Fruit fly (Drosophila melanogaster) whole organism, embryonic: ENCODE measurements around the gene Pdh.
A peak's percentile ranks its signal among the peaks of the same experiment; 100 is the strongest.

ENCODE experiments used
- Aef1 ChIP-seq: fragments of 200-800 bp; sonication (Bioruptor generic); IDR thresholded peaks from 3 replicates; pipeline ENCODE4 v1.3.6; 2022; ENCODE audit warnings: missing biosample characterization, missing genetic modification characterization
- BEAF-32 ChIP-seq: fragments of 200-800 bp; sonication (Bioruptor generic); optimal IDR thresholded peaks from 3 replicates; lab custom pipeline; 2017; ENCODE audit warnings: missing biosample characterization, missing genetic modification characterization, mild to moderate bottlenecking, moderate library complexity, missing genetic modification reagents
- CG1024 ChIP-seq: fragments of 200-800 bp; sonication (Bioruptor generic); IDR thresholded peaks from 2 replicates; pipeline ENCODE4 v1.3.6; 2022; ENCODE audit warnings: missing biosample characterization, missing genetic modification characterization
- CG10979 ChIP-seq: fragments of 200-800 bp; sonication (Bioruptor generic); optimal IDR thresholded peaks from 2 replicates; lab custom pipeline; 2018; ENCODE audit warnings: missing biosample characterization, mild to moderate bottlenecking, missing genetic modification characterization, moderate library complexity
- CG12744 ChIP-seq: fragments of 200-800 bp; sonication (Bioruptor generic); optimal IDR thresholded peaks from 2 replicates; lab custom pipeline; 2016; ENCODE audit warnings: missing biosample characterization, missing genetic modification characterization
- CG14710 ChIP-seq: fragments of 200-800 bp; sonication (Bioruptor generic); optimal IDR thresholded peaks from 3 replicates; lab custom pipeline; 2019; ENCODE audit warnings: missing biosample characterization, mild to moderate bottlenecking, missing genetic modification characterization, moderate library complexity
- CG18011 ChIP-seq: fragments of 200-800 bp; sonication (Bioruptor generic); optimal IDR thresholded peaks from 2 replicates; lab custom pipeline; 2017; ENCODE audit warnings: missing biosample characterization, missing genetic modification characterization, mild to moderate bottlenecking, moderate library complexity, missing genotype
- CG18764 ChIP-seq: fragments of 200-800 bp; sonication (Bioruptor generic); optimal IDR thresholded peaks from 3 replicates; lab custom pipeline; 2016; ENCODE audit warnings: missing biosample characterization, missing genetic modification characterization
- CG2116 ChIP-seq: fragments of 200-800 bp; sonication (Bioruptor generic); optimal IDR thresholded peaks from 3 replicates; lab custom pipeline; 2018; ENCODE audit warnings: missing biosample characterization, mild to moderate bottlenecking, missing genetic modification characterization
- CG2129 ChIP-seq: fragments of 200-800 bp; sonication (Bioruptor generic); IDR thresholded peaks from 2 replicates; pipeline ENCODE4 v1.3.6; 2022; ENCODE audit warnings: missing biosample characterization, missing genetic modification characterization; ENCODE audit not compliant: partially characterized antibody
- CG32767 ChIP-seq: fragments of 200-800 bp; sonication (Bioruptor generic); IDR thresholded peaks from 2 replicates; pipeline ENCODE4 v1.3.6; 2022; ENCODE audit warnings: missing biosample characterization, missing genetic modification characterization
- CG3281 ChIP-seq: fragments of 200-800 bp; sonication (Bioruptor generic); optimal IDR thresholded peaks from 3 replicates; lab custom pipeline; 2017; ENCODE audit warnings: missing biosample characterization, mild to moderate bottlenecking, missing genetic modification characterization
- CG33213 ChIP-seq: fragments of 200-800 bp; sonication (Bioruptor generic); optimal IDR thresholded peaks from 3 replicates; lab custom pipeline; 2016; ENCODE audit warnings: missing biosample characterization, missing genetic modification characterization
- CG3407 ChIP-seq: fragments of 200-800 bp; sonication (Bioruptor generic); optimal IDR thresholded peaks from 2 replicates; lab custom pipeline; 2018; ENCODE audit warnings: missing biosample characterization, mild to moderate bottlenecking, missing genetic modification characterization
- CG4854 ChIP-seq: fragments of 200-800 bp; sonication (Bioruptor generic); optimal IDR thresholded peaks from 2 replicates; lab custom pipeline; 2016; ENCODE audit warnings: missing biosample characterization, missing genetic modification characterization, inconsistent platforms
- CG6175 ChIP-seq: fragments of 200-800 bp; sonication (Bioruptor generic); IDR thresholded peaks from 3 replicates; pipeline ENCODE4 v1.3.6; 2022; ENCODE audit warnings: missing biosample characterization, missing genetic modification characterization
- CG6689 ChIP-seq: fragments of 200-800 bp; sonication (Bioruptor generic); IDR thresholded peaks from 2 replicates; pipeline ENCODE4 v1.3.6; 2022; ENCODE audit warnings: missing biosample characterization, missing genetic modification characterization
- CG7963 ChIP-seq: fragments of 200-800 bp; sonication (Bioruptor generic); IDR thresholded peaks from 3 replicates; pipeline ENCODE4 v1.3.6; 2022; ENCODE audit warnings: missing biosample characterization, missing genetic modification characterization; ENCODE audit not compliant: partially characterized antibody
- CG8478 ChIP-seq: fragments of >200 bp; optimal IDR thresholded peaks from 2 replicates; lab custom pipeline; 2018
- CG9215 ChIP-seq: fragments of 200-800 bp; sonication (Bioruptor generic); IDR thresholded peaks from 2 replicates; pipeline ENCODE4 v1.3.6; 2022; ENCODE audit warnings: missing biosample characterization, missing genetic modification characterization
- CG9797 ChIP-seq: fragments of 200-800 bp; sonication (Bioruptor generic); optimal IDR thresholded peaks from 3 replicates; lab custom pipeline; 2018; ENCODE audit warnings: missing biosample characterization, mild to moderate bottlenecking, missing genetic modification characterization
- Camta ChIP-seq: fragments of 200-800 bp; sonication (Bioruptor generic); optimal IDR thresholded peaks from 2 replicates; lab custom pipeline; 2016; ENCODE audit warnings: missing biosample characterization, missing genetic modification characterization
- D19A ChIP-seq: fragments of 200-800 bp; optimal IDR thresholded peaks from 3 replicates; lab custom pipeline; 2019; ENCODE audit warnings: missing biosample characterization, mild to moderate bottlenecking, missing genetic modification characterization, moderate library complexity
- Eip74EF ChIP-seq, 2 experiments: fragments of 200-800 bp in 1 of 2; fragments of >200 bp in 1 of 2; sonication (Bioruptor generic) in 1 of 2; optimal IDR thresholded peaks; 2 replicates each; lab custom pipeline; 2017 to 2019; ENCODE audit warnings: missing biosample characterization in 2 of 2, missing genetic modification characterization in 2 of 2, mild to moderate bottlenecking in 1 of 2, moderate library complexity in 1 of 2
- Elba2 ChIP-seq: fragments of 200-800 bp; sonication (Bioruptor generic); optimal IDR thresholded peaks from 3 replicates; lab custom pipeline; 2016; ENCODE audit warnings: missing biosample characterization, missing genetic modification characterization
- Ets65A ChIP-seq: fragments of 200-800 bp; sonication (Bioruptor generic); peaks from one replicate; lab custom pipeline; 2016; ENCODE audit warnings: missing biosample characterization, missing genetic modification characterization
- HLHmδ ChIP-seq: fragments of 200-800 bp; sonication (Bioruptor generic); optimal IDR thresholded peaks from 2 replicates; lab custom pipeline; 2018; ENCODE audit warnings: missing biosample characterization, mild to moderate bottlenecking, missing genetic modification characterization, moderate library complexity
- Kr ChIP-seq: fragments of 200-800 bp; sonication (Bioruptor generic); optimal IDR thresholded peaks from 2 replicates; lab custom pipeline; 2017; ENCODE audit warnings: missing biosample characterization, mild to moderate bottlenecking, missing genetic modification characterization
- Neu2 ChIP-seq: fragments of 200-800 bp; sonication (Bioruptor generic); optimal IDR thresholded peaks from 3 replicates; lab custom pipeline; 2016; ENCODE audit warnings: missing biosample characterization, missing genetic modification characterization, borderline replicate concordance
- Oaz ChIP-seq: fragments of 200-800 bp; sonication (Bioruptor generic); IDR thresholded peaks from 2 replicates; pipeline ENCODE4 v1.3.6; 2022; ENCODE audit warnings: missing biosample characterization, missing genetic modification characterization
- Opbp ChIP-seq: fragments of 200-800 bp; sonication (Bioruptor generic); IDR thresholded peaks from 3 replicates; pipeline ENCODE4 v1.3.6; 2022; ENCODE audit warnings: missing biosample characterization, missing genetic modification characterization; ENCODE audit not compliant: partially characterized antibody
- Sox100B ChIP-seq: fragments of 200-800 bp; sonication (Bioruptor generic); optimal IDR thresholded peaks from 3 replicates; lab custom pipeline; 2018; ENCODE audit warnings: missing biosample characterization, mild to moderate bottlenecking, missing genetic modification characterization
- Tbp ChIP-seq: fragments of >200 bp; optimal IDR thresholded peaks from 2 replicates; lab custom pipeline; 2018; ENCODE audit warnings: missing biosample characterization, missing genetic modification characterization
- Xrp1 ChIP-seq: fragments of 200-800 bp; sonication (Bioruptor generic); IDR thresholded peaks from 2 replicates; pipeline ENCODE4 v1.3.6; 2022; ENCODE audit warnings: missing biosample characterization, missing genetic modification characterization
- bab2 ChIP-seq: fragments of 200-800 bp; sonication (Bioruptor generic); optimal IDR thresholded peaks from 2 replicates; lab custom pipeline; 2016; ENCODE audit warnings: missing biosample characterization, missing genetic modification characterization
- corto ChIP-seq: fragments of 200-800 bp; sonication (Bioruptor generic); optimal IDR thresholded peaks from 2 replicates; lab custom pipeline; 2016; ENCODE audit warnings: missing biosample characterization, mild to moderate bottlenecking, missing genetic modification characterization, moderate library complexity
- crc ChIP-seq: fragments of 200-800 bp; sonication (Bioruptor generic); optimal IDR thresholded peaks from 2 replicates; lab custom pipeline; 2016; ENCODE audit warnings: missing biosample characterization, missing genetic modification characterization
- cwo ChIP-seq: fragments of 200-800 bp; sonication (Bioruptor generic); optimal IDR thresholded peaks from 3 replicates; lab custom pipeline; 2017; ENCODE audit warnings: missing biosample characterization, missing genetic modification characterization, mild to moderate bottlenecking, moderate library complexity, missing genetic modification reagents
- en ChIP-seq: fragments of 200-800 bp; sonication (Bioruptor generic); optimal IDR thresholded peaks from 2 replicates; lab custom pipeline; 2016; ENCODE audit warnings: missing biosample characterization, missing genetic modification characterization
- ftz-f1 ChIP-seq: fragments of 200-800 bp; sonication (Bioruptor generic); optimal IDR thresholded peaks from 2 replicates; lab custom pipeline; 2016; ENCODE audit warnings: missing biosample characterization, missing genetic modification characterization
- gfzf ChIP-seq: fragments of 200-800 bp; sonication (Bioruptor generic); optimal IDR thresholded peaks from 2 replicates; lab custom pipeline; 2016; ENCODE audit warnings: missing biosample characterization, mild to moderate bottlenecking, missing genetic modification characterization, moderate library complexity
- hth ChIP-seq: fragments of >200 bp; optimal IDR thresholded peaks from 2 replicates; lab custom pipeline; 2017; ENCODE audit warnings: inconsistent platforms
- mam ChIP-seq: fragments of 200-800 bp; sonication (Bioruptor generic); optimal IDR thresholded peaks from 3 replicates; lab custom pipeline; 2016; ENCODE audit warnings: missing biosample characterization, missing genetic modification characterization
- pan ChIP-seq, 4 experiments: fragments of >200 bp in 3 of 4; fragments of 200-800 bp in 1 of 4; sonication (Bioruptor generic) in 1 of 4; optimal IDR thresholded peaks in 3 of 4; IDR thresholded peaks in 1 of 4; 2 replicates each; pipeline versions ENCODE4 v1.3.6 to Lab custom; 2017 to 2022; ENCODE audit warnings: missing biosample characterization in 2 of 4, missing genetic modification characterization in 2 of 4, mixed read lengths in 1 of 4
- rib ChIP-seq: fragments of 200-800 bp; sonication (Bioruptor generic); IDR thresholded peaks from 2 replicates; pipeline ENCODE4 v1.3.6; 2022; ENCODE audit warnings: missing biosample characterization, missing genetic modification characterization
- sisA ChIP-seq: fragments of 200-800 bp; sonication (Bioruptor generic); IDR thresholded peaks from 2 replicates; pipeline ENCODE4 v1.3.6; 2022; ENCODE audit warnings: missing biosample characterization, missing genetic modification characterization
- slp2 ChIP-seq: fragments of 200-800 bp; sonication (Bioruptor generic); optimal IDR thresholded peaks from 2 replicates; lab custom pipeline; 2016; ENCODE audit warnings: missing biosample characterization, missing genetic modification characterization
- stc ChIP-seq: fragments of 200-800 bp; sonication (Bioruptor generic); IDR thresholded peaks from 2 replicates; pipeline ENCODE4 v1.3.6; 2022; ENCODE audit warnings: missing biosample characterization, missing genetic modification characterization
- tup ChIP-seq: fragments of 200-800 bp; sonication (Bioruptor generic); optimal IDR thresholded peaks from 2 replicates; lab custom pipeline; 2016; ENCODE audit warnings: missing biosample characterization, mild to moderate bottlenecking, missing genetic modification characterization, moderate library complexity
- wdn ChIP-seq: fragments of 200-800 bp; sonication (Bioruptor generic); IDR thresholded peaks from 2 replicates; pipeline ENCODE4 v1.3.6; 2022; ENCODE audit warnings: missing biosample characterization, missing genetic modification characterization

Pdh gene

dm6 chr3L:16328207-16328891 is 25.7 kb downstream of the Pdh start, which contains the start of gene CG13058 (continued):
- TF ChIP-seq CG6689 (GFP tag; lab: Robert Waterston, UW) (peak; percentile 40; the same call in 1 of the 2 replicates), Xrp1 (no peak; the same call in 1 of the 2 replicates), slp2 (GFP tag; lab: Kevin White, UChicago) (peak; percentile 37), rib (GFP tag; lab: Robert Waterston, UW) (no peak), Camta (GFP tag; lab: Kevin White, UChicago) (no peak), cwo (GFP tag; lab: Kevin White, UChicago) (peak; percentile 38), bab2 (GFP tag; lab: Kevin White, UChicago) (no peak), CG7963 (GFP tag; lab: Robert Waterston, UW) (no peak), Ets65A (GFP tag; lab: Kevin White, UChicago) (peak; percentile 45), pan (optimal IDR thresholded peaks at IDR 0.05; lab: Kevin White, UChicago) (no peak), pan (GFP tag; optimal IDR thresholded peaks at IDR 0.05 in 1 of 2, IDR thresholded peaks at IDR 0.05 in 1 of 2) (no peak), D19A (tag; lab: Kevin White, UChicago) (peak; percentile 92), tup (no peak), Oaz (GFP tag; lab: Robert Waterston, UW) (peak; percentile 66), sisA (peak; percentile 67), CG18764 (GFP tag; lab: Kevin White, UChicago) (peak; percentile 27), CG4854 (no peak), CG14710 (tag; lab: Kevin White, UChicago) (no peak), en (GFP tag; lab: Kevin White, UChicago) (no peak), CG18011 (GFP tag; lab: Kevin White, UChicago) (no peak), CG9797 (no peak), BEAF-32 (GFP tag; lab: Kevin White, UChicago) (no peak), CG32767 (peak; percentile 71; the same call in 1 of the 2 replicates), mam (GFP tag; lab: Kevin White, UChicago) (no peak), Eip74EF (GFP tag; optimal IDR thresholded peaks at IDR 0.05; lab: Kevin White, UChicago) (peak in 1 of 2 experiments; percentile 15), Tbp (GFP tag; lab: Kevin White, UChicago) (no peak), Kr (GFP tag; lab: Kevin White, UChicago) (no peak), Elba2 (no peak), wdn (GFP tag; lab: Robert Waterston, UW) (0 out of 2 replicates have a peak, but pooled peaks have one; percentile 60), Neu2 (no peak), CG12744 (no peak), Sox100B (GFP tag; lab: Kevin White, UChicago) (peak; percentile 53), CG3281 (GFP tag; lab: Kevin White, UChicago) (peak; percentile 43), CG2116 (no peak), Opbp (no peak), CG10979 (tag; lab: Kevin White, UChicago) (no peak), hth (no peak), CG9215 (peak; percentile 18; the same call in 1 of the 2 replicates), HLHmδ (GFP tag; lab: Kevin White, UChicago) (no peak), crc (no peak), CG2129 (GFP tag; lab: Robert Waterston, UW) (no peak), gfzf (GFP tag; lab: Kevin White, UChicago) (no peak), CG6175 (GFP tag; lab: Robert Waterston, UW) (no peak), corto (GFP tag; lab: Kevin White, UChicago) (no peak), ftz-f1 (GFP tag; lab: Kevin White, UChicago) (no peak), Aef1 (GFP tag; lab: Robert Waterston, UW) (peak; percentile 64), stc (GFP tag; lab: Robert Waterston, UW) (no peak), CG1024 (GFP tag; lab: Robert Waterston, UW) (peak; percentile 59), CG8478 (lab: Kevin White, UChicago) (no peak), CG3407 (GFP tag; lab: Kevin White, UChicago) (no peak), CG33213 (GFP tag; lab: Kevin White, UChicago) (no peak)
